Worm (Caenorhabditis elegans): ENCODE data around the gene plpr-1.

DNA sequence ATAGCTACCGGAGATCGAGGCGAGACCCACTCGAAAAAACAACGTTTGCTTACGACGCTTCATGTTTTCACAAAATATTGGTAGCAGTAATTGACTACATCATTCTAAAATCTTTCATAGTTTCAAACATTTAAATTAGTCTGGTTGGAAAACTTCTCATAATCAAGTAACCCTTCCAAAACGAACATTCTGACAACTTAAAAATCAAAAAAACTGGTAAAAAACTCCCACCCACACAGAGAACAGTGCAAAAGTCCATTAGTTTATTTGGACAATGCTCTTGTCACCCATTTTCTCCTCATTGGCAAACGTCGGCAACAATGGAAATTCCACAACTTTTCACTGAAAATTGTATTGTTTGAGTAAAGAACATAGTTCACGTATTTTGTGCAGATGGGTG is 44.7 kb upstream of the plpr-1 start, which contains the start of gene F37H8.6:
- TF ChIP-seq W03F9.2 (tag; optimal IDR thresholded peaks at IDR 0.05) (no peak), him-1 (tag; optimal IDR thresholded peaks at IDR 0.05) (no peak)
